Fruit fly (Drosophila melanogaster) whole organism, embryonic: ENCODE data around the gene Alms1a.
A peak's percentile ranks its signal among the peaks of the same experiment; 100 is the strongest.

Experiments
- Atf-2 ChIP-seq: fragments of 200-800 bp; sonication (Bioruptor generic); optimal IDR thresholded peaks from 2 replicates; lab custom pipeline; 2016; ENCODE audit warnings: missing biosample characterization, missing genetic modification characterization
- BEAF-32 ChIP-seq: fragments of 200-800 bp; sonication (Bioruptor generic); optimal IDR thresholded peaks from 3 replicates; lab custom pipeline; 2017; ENCODE audit warnings: missing biosample characterization, missing genetic modification characterization, mild to moderate bottlenecking, moderate library complexity, missing genetic modification reagents
- CG10267 ChIP-seq: fragments of 200-800 bp; sonication (Bioruptor generic); optimal IDR thresholded peaks from 2 replicates; lab custom pipeline; 2018; ENCODE audit warnings: missing biosample characterization, mild to moderate bottlenecking, missing genetic modification characterization, moderate library complexity
- CG10321 ChIP-seq: fragments of 200-800 bp; sonication (Bioruptor generic); IDR thresholded peaks from 2 replicates; pipeline ENCODE4 v1.3.6; 2022; ENCODE audit warnings: missing biosample characterization, missing genetic modification characterization
- CG10979 ChIP-seq: fragments of 200-800 bp; sonication (Bioruptor generic); optimal IDR thresholded peaks from 2 replicates; lab custom pipeline; 2018; ENCODE audit warnings: missing biosample characterization, mild to moderate bottlenecking, missing genetic modification characterization, moderate library complexity
- CG12942 ChIP-seq: fragments of 200-800 bp; sonication (Bioruptor generic); optimal IDR thresholded peaks from 3 replicates; lab custom pipeline; 2016; ENCODE audit warnings: missing biosample characterization, missing genetic modification characterization
- CG13287 ChIP-seq: fragments of 200-800 bp; sonication (Bioruptor generic); IDR thresholded peaks from 2 replicates; pipeline ENCODE4 v1.3.6; 2022; ENCODE audit warnings: missing biosample characterization, missing genetic modification characterization; ENCODE audit not compliant: partially characterized antibody
- CG1602 ChIP-seq: fragments of 200-800 bp; sonication (Bioruptor generic); optimal IDR thresholded peaks from 3 replicates; lab custom pipeline; 2016; ENCODE audit warnings: missing biosample characterization, missing genetic modification characterization
- CG16779 ChIP-seq: fragments of 200-800 bp; sonication (Bioruptor generic); IDR thresholded peaks from 2 replicates; pipeline ENCODE4 v1.3.6; 2022; ENCODE audit warnings: missing biosample characterization, missing genetic modification characterization
- CG16813 ChIP-seq: fragments of 200-800 bp; sonication (Bioruptor generic); IDR thresholded peaks from 3 replicates; pipeline ENCODE4 v1.3.6; 2022; ENCODE audit warnings: missing biosample characterization, missing genetic modification characterization; ENCODE audit not compliant: partially characterized antibody
- CG17361 ChIP-seq: fragments of 200-800 bp; sonication (Bioruptor generic); IDR thresholded peaks from 3 replicates; pipeline ENCODE4 v1.3.6; 2022; ENCODE audit warnings: missing biosample characterization, missing genetic modification characterization
- CG18011 ChIP-seq: fragments of 200-800 bp; sonication (Bioruptor generic); optimal IDR thresholded peaks from 2 replicates; lab custom pipeline; 2017; ENCODE audit warnings: missing biosample characterization, missing genetic modification characterization, mild to moderate bottlenecking, moderate library complexity, missing genotype
- CG2129 ChIP-seq: fragments of 200-800 bp; sonication (Bioruptor generic); IDR thresholded peaks from 2 replicates; pipeline ENCODE4 v1.3.6; 2022; ENCODE audit warnings: missing biosample characterization, missing genetic modification characterization; ENCODE audit not compliant: partially characterized antibody
- CG2202 ChIP-seq: fragments of 200-800 bp; sonication (Bioruptor generic); optimal IDR thresholded peaks from 2 replicates; lab custom pipeline; 2018; ENCODE audit warnings: missing biosample characterization, mild to moderate bottlenecking, missing genetic modification characterization
- CG2875 ChIP-seq: fragments of 200-800 bp; sonication (Bioruptor generic); optimal IDR thresholded peaks from 2 replicates; lab custom pipeline; 2017; ENCODE audit warnings: missing biosample characterization, mild to moderate bottlenecking, missing genetic modification characterization, missing genetic modification reagents
- CG31441 ChIP-seq: fragments of 200-800 bp; sonication (Bioruptor generic); IDR thresholded peaks from 2 replicates; pipeline ENCODE4 v1.3.6; 2022; ENCODE audit warnings: missing biosample characterization, missing genetic modification characterization
- CG4360 ChIP-seq: fragments of 200-800 bp; sonication (Bioruptor generic); IDR thresholded peaks from 2 replicates; pipeline ENCODE4 v1.3.6; 2022; ENCODE audit warnings: missing biosample characterization, missing genetic modification characterization
- CG6654 ChIP-seq: fragments of 200-800 bp; sonication (Bioruptor generic); optimal IDR thresholded peaks from 2 replicates; lab custom pipeline; 2017; ENCODE audit warnings: missing biosample characterization, mild to moderate bottlenecking, missing genetic modification characterization
- CG6854 ChIP-seq: fragments of 200-800 bp; sonication (Bioruptor generic); optimal IDR thresholded peaks from 3 replicates; lab custom pipeline; 2017; ENCODE audit warnings: missing biosample characterization, mild to moderate bottlenecking, missing genetic modification characterization
- Dek ChIP-seq: fragments of 200-800 bp; sonication (Bioruptor generic); optimal IDR thresholded peaks from 3 replicates; lab custom pipeline; 2019; ENCODE audit warnings: missing biosample characterization, mild to moderate bottlenecking, missing genetic modification characterization, moderate library complexity
- Dp ChIP-seq: fragments of 200-800 bp; sonication (Bioruptor generic); optimal IDR thresholded peaks from 2 replicates; lab custom pipeline; 2018; ENCODE audit warnings: missing biosample characterization, mild to moderate bottlenecking, missing genetic modification characterization, moderate library complexity
- Eip74EF ChIP-seq, 2 experiments: fragments of 200-800 bp in 1 of 2; fragments of >200 bp in 1 of 2; sonication (Bioruptor generic) in 1 of 2; optimal IDR thresholded peaks; 2 replicates each; lab custom pipeline; 2017 to 2019; ENCODE audit warnings: missing biosample characterization in 2 of 2, missing genetic modification characterization in 2 of 2, mild to moderate bottlenecking in 1 of 2, moderate library complexity in 1 of 2
- MESR4 ChIP-seq: fragments of 200-800 bp; sonication (Bioruptor generic); optimal IDR thresholded peaks from 2 replicates; lab custom pipeline; 2018; ENCODE audit warnings: missing biosample characterization, mild to moderate bottlenecking, missing genetic modification characterization, moderate library complexity
- Poxn ChIP-seq: fragments of 200-800 bp; sonication (Bioruptor generic); IDR thresholded peaks from 2 replicates; pipeline ENCODE4 v1.3.6; 2022; ENCODE audit warnings: missing biosample characterization, missing genetic modification characterization
- YL-1 ChIP-seq: fragments of 200-800 bp; sonication (Bioruptor generic); optimal IDR thresholded peaks from 3 replicates; lab custom pipeline; 2017; ENCODE audit warnings: missing biosample characterization, mild to moderate bottlenecking, missing genetic modification characterization
- ab ChIP-seq: fragments of 200-800 bp; sonication (Bioruptor generic); optimal IDR thresholded peaks from 2 replicates; lab custom pipeline; 2016; ENCODE audit warnings: missing biosample characterization, missing genetic modification characterization
- abd-A ChIP-seq: fragments of 200-800 bp; sonication (Bioruptor generic); optimal IDR thresholded peaks from 3 replicates; lab custom pipeline; 2019; ENCODE audit warnings: missing biosample characterization, mild to moderate bottlenecking, missing genetic modification characterization, moderate library complexity
- ap ChIP-seq: fragments of 200-800 bp; sonication (Bioruptor generic); IDR thresholded peaks from 2 replicates; pipeline ENCODE4 v1.3.6; 2022; ENCODE audit warnings: missing biosample characterization, missing genetic modification characterization
- ato ChIP-seq: fragments of 200-800 bp; sonication (Bioruptor generic); IDR thresholded peaks from 2 replicates; pipeline ENCODE4 v1.3.6; 2022; ENCODE audit warnings: missing biosample characterization, missing genetic modification characterization; ENCODE audit not compliant: partially characterized antibody
- bab2 ChIP-seq: fragments of 200-800 bp; sonication (Bioruptor generic); optimal IDR thresholded peaks from 2 replicates; lab custom pipeline; 2016; ENCODE audit warnings: missing biosample characterization, missing genetic modification characterization
- cas ChIP-seq: fragments of 200-800 bp; sonication (Bioruptor generic); IDR thresholded peaks from 2 replicates; pipeline ENCODE4 v1.3.6; 2022; ENCODE audit warnings: missing biosample characterization, missing genetic modification characterization
- dmrt11E ChIP-seq: fragments of 200-800 bp; sonication (Bioruptor generic); optimal IDR thresholded peaks from 3 replicates; lab custom pipeline; 2018; ENCODE audit warnings: missing biosample characterization, mild to moderate bottlenecking, missing genetic modification characterization, moderate library complexity
- fd102C ChIP-seq: fragments of 200-800 bp; sonication (Bioruptor generic); optimal IDR thresholded peaks from 2 replicates; lab custom pipeline; 2018; ENCODE audit warnings: missing biosample characterization, mild to moderate bottlenecking, missing genetic modification characterization, moderate library complexity
- gsb-n ChIP-seq: fragments of 200-800 bp; sonication (Bioruptor generic); optimal IDR thresholded peaks from 3 replicates; lab custom pipeline; 2018; ENCODE audit warnings: missing biosample characterization, mild to moderate bottlenecking, missing genetic modification characterization
- maf-S ChIP-seq: fragments of 200-800 bp; sonication (Bioruptor generic); optimal IDR thresholded peaks from 2 replicates; lab custom pipeline; 2016; ENCODE audit warnings: missing biosample characterization, missing genetic modification characterization
- mam ChIP-seq: fragments of 200-800 bp; sonication (Bioruptor generic); optimal IDR thresholded peaks from 3 replicates; lab custom pipeline; 2016; ENCODE audit warnings: missing biosample characterization, missing genetic modification characterization
- peb ChIP-seq: fragments of 200-800 bp; sonication (Bioruptor generic); IDR thresholded peaks from 2 replicates; pipeline ENCODE4 v1.3.6; 2022; ENCODE audit warnings: missing biosample characterization, missing genetic modification characterization
- sc ChIP-seq, 3 experiments: fragments of >200 bp in 2 of 3; fragments of 200-800 bp in 1 of 3; sonication (Bioruptor generic) in 1 of 3; optimal IDR thresholded peaks; 2 replicates in 2 of 3; 3 replicates in 1 of 3; lab custom pipeline; 2017; ENCODE audit warnings: mild to moderate bottlenecking in 1 of 3, missing biosample characterization in 1 of 3, missing genetic modification characterization in 1 of 3, missing genetic modification reagents in 1 of 3
- sd ChIP-seq: fragments of 200-800 bp; sonication (Bioruptor generic); optimal IDR thresholded peaks from 3 replicates; lab custom pipeline; 2018; ENCODE audit warnings: missing biosample characterization, mild to moderate bottlenecking, missing genetic modification characterization, moderate library complexity
- sna ChIP-seq: fragments of 200-800 bp; sonication (Bioruptor generic); IDR thresholded peaks from 2 replicates; pipeline ENCODE4 v1.3.6; 2022; ENCODE audit warnings: missing biosample characterization, missing genetic modification characterization; ENCODE audit not compliant: partially characterized antibody

The Alms1a gene

dm6 chrX:4647316-4648046 lies 11.7 kb upstream of the Alms1a start, which contains the start of the genes HLH4C and mRpL30 (continued):
- TF ChIP-seq Dp: peak; percentile 80
- TF ChIP-seq YL-1 (GFP tag; lab: Kevin White, UChicago): peak; percentile 39
- peak; percentile 62 for TF ChIP-seq MESR4 (GFP tag; lab: Kevin White, UChicago)
- TF ChIP-seq Eip74EF (GFP tag; optimal IDR thresholded peaks at IDR 0.05; lab: Kevin White, UChicago): no peak
- peak; percentile 81 for TF ChIP-seq CG13287 (GFP tag; lab: Robert Waterston, UW)
- no peak for TF ChIP-seq cas (GFP tag; lab: Robert Waterston, UW)
- no peak for TF ChIP-seq CG12942
- TF ChIP-seq CG2129 (GFP tag; lab: Robert Waterston, UW): 0 out of 2 replicates have a peak, but pooled peaks have one; percentile 20
- peak; percentile 81 for TF ChIP-seq CG16813 (GFP tag; lab: Robert Waterston, UW)
- peak; percentile 97 for TF ChIP-seq ato (GFP tag; lab: Robert Waterston, UW)
- TF ChIP-seq, all 482 proteins: peak for 45

dm6 chrX:4644768-4645167 lies 9.0 kb upstream of the Alms1a start, which contains the start of gene CG3062:
Gene CG3062, minus strand, starts transcription at chrX:4644868.
- no peak for TF ChIP-seq peb (GFP tag; lab: Robert Waterston, UW)
- TF ChIP-seq CG10321 (GFP tag; lab: Robert Waterston, UW): no peak
- no peak for TF ChIP-seq Atf-2 (GFP tag; lab: Kevin White, UChicago)
- TF ChIP-seq BEAF-32 (GFP tag; lab: Kevin White, UChicago): no peak
- no peak for TF ChIP-seq CG6654 (GFP tag; lab: Kevin White, UChicago)
- TF ChIP-seq sd (tag; lab: Kevin White, UChicago): no peak
- no peak for TF ChIP-seq bab2
- no peak for TF ChIP-seq CG18011
- TF ChIP-seq maf-S: no peak
- TF ChIP-seq CG31441 (GFP tag; lab: Robert Waterston, UW): no peak
- no peak for TF ChIP-seq CG17361 (GFP tag; lab: Robert Waterston, UW)
- TF ChIP-seq CG2202 (tag; lab: Kevin White, UChicago): no peak
- no peak for TF ChIP-seq CG16779
- TF ChIP-seq dmrt11E (tag; lab: Kevin White, UChicago): no peak
- TF ChIP-seq sna (GFP tag; lab: Robert Waterston, UW): no peak

- no peak for TF ChIP-seq mam (GFP tag; lab: Kevin White, UChicago)
- TF ChIP-seq CG1602 (GFP tag; lab: Kevin White, UChicago): no peak
- no peak for TF ChIP-seq ab (GFP tag; lab: Kevin White, UChicago)
- no peak for TF ChIP-seq gsb-n (tag; lab: Kevin White, UChicago)
- TF ChIP-seq sc (optimal IDR thresholded peaks at IDR 0.05; lab: Kevin White, UChicago): no peak
- no peak for TF ChIP-seq sc (GFP tag; optimal IDR thresholded peaks at IDR 0.05; lab: Kevin White, UChicago)
Observed at dm6 chrX:4643887-4644286, 8.1 kb upstream of the Alms1a start, which contains the start of gene CG3081. Gene CG3081, minus strand, starts transcription at chrX:4643987.

dm6 chrX:4630836-4631235 lies 5.0 kb downstream of the Alms1a start, which contains the start of gene Alms1b:
Gene Alms1b, minus strand, starts transcription at chrX:4630936.
- TF ChIP-seq Poxn (GFP tag; lab: Robert Waterston, UW): no peak
- no peak for TF ChIP-seq CG10979
- TF ChIP-seq fd102C (GFP tag; lab: Kevin White, UChicago): no peak
- no peak for TF ChIP-seq CG4360 (GFP tag; lab: Robert Waterston, UW)
- no peak for TF ChIP-seq ap (GFP tag; lab: Robert Waterston, UW)
- TF ChIP-seq CG6854: no peak
- TF ChIP-seq sna (GFP tag; lab: Robert Waterston, UW): no peak
- TF ChIP-seq Dek: no peak
- TF ChIP-seq CG2875 (GFP tag; lab: Kevin White, UChicago): no peak
- no peak for TF ChIP-seq CG10267 (tag; lab: Kevin White, UChicago)
- TF ChIP-seq abd-A: no peak
- TF ChIP-seq, all 482 proteins: peak for 0
